Worm (Caenorhabditis elegans) whole organism, L2 larva: ENCODE data around the gene srh-34.

Source experiments
- unc-62 ChIP-seq: fragments of 150-350 bp; optimal IDR thresholded peaks from 2 replicates; lab custom pipeline; 2014; ENCODE audit warnings: missing biosample characterization, missing genetic modification reagents, missing genetic modification characterization
- zag-1 ChIP-seq: fragments of 150-350 bp; optimal IDR thresholded peaks from 2 replicates; lab custom pipeline; 2014; ENCODE audit warnings: missing biosample characterization, missing genetic modification characterization
- ztf-4 ChIP-seq: fragments of 150-350 bp; optimal IDR thresholded peaks from 2 replicates; lab custom pipeline; 2014; ENCODE audit warnings: missing biosample characterization, missing genetic modification characterization

ce11 chrV:446574-446973 lies at the start of gene srh-34:
- TF ChIP-seq zag-1 (tag; lab: Kevin White, UChicago) (no peak), ztf-4 (tag; lab: Kevin White, UChicago) (no peak), unc-62 (GFP tag; lab: Kevin White, UChicago) (no peak)
